Worm (Caenorhabditis elegans) whole organism, young adult: Measurements from ENCODE around the gene W01D2.6.

Source experiments
- B0019.2 ChIP-seq: fragments of 200-800 bp; sonication (Bioruptor generic); conservative IDR thresholded peaks from 2 replicates; pipeline ENCODE4 v1.3.6; 2022; ENCODE audit warnings: missing genetic modification reagents, missing genetic modification characterization, missing compliant biosample characterization
- B0336.3 ChIP-seq: fragments of 200-800 bp; sonication (Bioruptor generic); IDR thresholded peaks from 2 replicates; pipeline ENCODE4 v1.3.6; 2022; ENCODE audit warnings: missing genetic modification characterization, missing compliant biosample characterization
- C17E4.6 ChIP-seq: fragments of 200-800 bp; sonication (Bioruptor generic); IDR thresholded peaks from 2 replicates; pipeline ENCODE4 v1.3.6; 2022; ENCODE audit warnings: missing genetic modification reagents, missing genetic modification characterization, missing compliant biosample characterization
- F10E7.11 ChIP-seq: sonication (generic microtip); optimal IDR thresholded peaks from 2 replicates; lab custom pipeline; 2017; ENCODE audit warnings: mild to moderate bottlenecking, missing genetic modification characterization, moderate library complexity, missing compliant biosample characterization
- F22D6.2 ChIP-seq: sonication (generic microtip); optimal IDR thresholded peaks from 2 replicates; lab custom pipeline; 2016; ENCODE audit warnings: mild to moderate bottlenecking, missing genetic modification characterization, missing compliant biosample characterization
- F23B12.7 ChIP-seq: sonication (generic microtip); optimal IDR thresholded peaks from 2 replicates; lab custom pipeline; 2017; ENCODE audit warnings: missing genetic modification characterization, mild to moderate bottlenecking, missing compliant biosample characterization, antibody characterized with exemption, moderate library complexity; ENCODE audit not compliant: insufficient read depth
- F33H1.4 ChIP-seq: fragments of 200-800 bp; sonication (Bioruptor generic); IDR thresholded peaks from 2 replicates; pipeline ENCODE4 v1.3.6; 2022; ENCODE audit warnings: missing genetic modification reagents, missing genetic modification characterization, missing compliant biosample characterization
- F49E8.2 ChIP-seq: sonication (generic microtip); optimal IDR thresholded peaks from 3 replicates; lab custom pipeline; 2017; ENCODE audit warnings: missing genetic modification characterization, mild to moderate bottlenecking, missing compliant biosample characterization, antibody characterized with exemption, moderate library complexity; ENCODE audit not compliant: insufficient read depth
- K11D2.4 ChIP-seq: fragments of 200-800 bp; sonication (Bioruptor generic); IDR thresholded peaks from 2 replicates; pipeline ENCODE4 v1.3.6; 2022; ENCODE audit warnings: missing genetic modification reagents, missing genetic modification characterization, missing compliant biosample characterization
- K12H6.12 ChIP-seq: fragments of 200-800 bp; sonication (Bioruptor generic); optimal IDR thresholded peaks from 2 replicates; lab custom pipeline; 2018; ENCODE audit warnings: mild to moderate bottlenecking, missing genetic modification characterization, missing compliant biosample characterization
- T07F8.4 ChIP-seq: sonication (generic microtip); optimal IDR thresholded peaks from 2 replicates; lab custom pipeline; 2016; ENCODE audit warnings: mild to moderate bottlenecking, missing genetic modification characterization, moderate library complexity, missing compliant biosample characterization
- Y53F4B.3 ChIP-seq: fragments of 200-800 bp; sonication (Bioruptor generic); IDR thresholded peaks from 2 replicates; pipeline ENCODE4 v1.3.6; 2022; ENCODE audit warnings: missing genetic modification reagents, missing genetic modification characterization, missing compliant biosample characterization
- Y56A3A.18 ChIP-seq: fragments of 200-800 bp; sonication (Bioruptor generic); IDR thresholded peaks from 2 replicates; pipeline ENCODE4 v1.3.6; 2022; ENCODE audit warnings: missing genetic modification reagents, missing genetic modification characterization, missing compliant biosample characterization
- Y67H2A.10 ChIP-seq: fragments of 200-800 bp; sonication (Bioruptor generic); conservative IDR thresholded peaks from 2 replicates; pipeline ENCODE4 v1.3.6; 2022; ENCODE audit warnings: missing genetic modification reagents, missing genetic modification characterization, missing compliant biosample characterization
- ZK185.1 ChIP-seq: sonication (generic microtip); optimal IDR thresholded peaks from 2 replicates; lab custom pipeline; 2016; ENCODE audit warnings: mild to moderate bottlenecking, missing genetic modification characterization, missing compliant biosample characterization; ENCODE audit not compliant: poor library complexity, severe bottlenecking
- athp-1 ChIP-seq: sonication (generic microtip); optimal IDR thresholded peaks from 2 replicates; lab custom pipeline; 2017; ENCODE audit warnings: mild to moderate bottlenecking, missing genetic modification characterization, missing compliant biosample characterization
- attf-6 ChIP-seq: fragments of 200-800 bp; sonication (Bioruptor generic); IDR thresholded peaks from 2 replicates; pipeline ENCODE4 v1.3.6; 2022; ENCODE audit warnings: missing genetic modification reagents, missing genetic modification characterization, missing compliant biosample characterization
- bed-1 ChIP-seq: fragments of 200-800 bp; sonication (Bioruptor generic); IDR thresholded peaks from 2 replicates; pipeline ENCODE4 v1.3.6; 2022; ENCODE audit warnings: missing genetic modification reagents, missing genetic modification characterization, missing compliant biosample characterization
- ceh-40 ChIP-seq: fragments of 200-800 bp; sonication (Bioruptor generic); IDR thresholded peaks from 2 replicates; pipeline ENCODE4 v1.3.6; 2022; ENCODE audit warnings: missing genetic modification characterization, missing compliant biosample characterization
- dox-1 ChIP-seq: fragments of 200-800 bp; sonication (Bioruptor generic); IDR thresholded peaks from 2 replicates; pipeline ENCODE4 v1.3.6; 2022; ENCODE audit warnings: missing genetic modification reagents, missing genetic modification characterization, missing compliant biosample characterization
- egl-44 ChIP-seq: fragments of 200-800 bp; sonication (Bioruptor generic); IDR thresholded peaks from 2 replicates; pipeline ENCODE4 v1.3.6; 2022; ENCODE audit warnings: missing genetic modification reagents, missing genetic modification characterization, missing compliant biosample characterization
- fkh-3 ChIP-seq: sonication (generic microtip); optimal IDR thresholded peaks from 2 replicates; lab custom pipeline; 2016; ENCODE audit warnings: mild to moderate bottlenecking, missing genetic modification characterization, missing compliant biosample characterization
- him-1 ChIP-seq: sonication (generic microtip); optimal IDR thresholded peaks from 2 replicates; lab custom pipeline; 2016; ENCODE audit warnings: missing genotype, missing genetic modification reagents, missing genetic modification characterization, missing compliant biosample characterization
- hrde-1 ChIP-seq: sonication (generic microtip); optimal IDR thresholded peaks from 2 replicates; lab custom pipeline; 2016; ENCODE audit warnings: missing genetic modification characterization, mild to moderate bottlenecking, missing compliant biosample characterization, moderate library complexity, missing genotype, missing genetic modification reagents, borderline replicate concordance
- hsf-1 ChIP-seq: fragments of 200-800 bp; sonication (Bioruptor generic); IDR thresholded peaks from 2 replicates; pipeline ENCODE4 v1.3.6; 2022; ENCODE audit warnings: missing genetic modification reagents, missing genetic modification characterization, missing compliant biosample characterization
- lag-1 ChIP-seq: fragments of 200-800 bp; sonication (Bioruptor generic); IDR thresholded peaks from 2 replicates; pipeline ENCODE4 v1.3.6; 2022; ENCODE audit warnings: missing genetic modification reagents, missing genetic modification characterization, missing compliant biosample characterization
- lin-40 ChIP-seq: sonication (generic microtip); optimal IDR thresholded peaks from 2 replicates; lab custom pipeline; 2016; ENCODE audit warnings: missing genetic modification characterization, mild to moderate bottlenecking, missing compliant biosample characterization, missing genotype, missing genetic modification reagents
- lin-54 ChIP-seq: fragments of 200-800 bp; sonication (Bioruptor generic); optimal IDR thresholded peaks from 2 replicates; lab custom pipeline; 2018; ENCODE audit warnings: mild to moderate bottlenecking, missing genetic modification characterization, missing compliant biosample characterization
- madf-3 ChIP-seq: fragments of 200-800 bp; sonication (Bioruptor generic); IDR thresholded peaks from 2 replicates; pipeline ENCODE4 v1.3.6; 2022; ENCODE audit warnings: missing genetic modification reagents, missing genetic modification characterization, missing compliant biosample characterization
- madf-6 ChIP-seq: fragments of 200-800 bp; sonication (Bioruptor generic); IDR thresholded peaks from 2 replicates; pipeline ENCODE4 v1.3.6; 2022; ENCODE audit warnings: missing genetic modification reagents, missing genetic modification characterization, missing compliant biosample characterization
- mcd-1 ChIP-seq: fragments of 200-800 bp; sonication (Bioruptor generic); IDR thresholded peaks from 2 replicates; pipeline ENCODE4 v1.3.6; 2022; ENCODE audit warnings: missing genetic modification reagents, missing genetic modification characterization, missing compliant biosample characterization
- nfyb-1 ChIP-seq: fragments of 200-800 bp; sonication (Bioruptor generic); IDR thresholded peaks from 2 replicates; pipeline ENCODE4 v1.3.6; 2022; ENCODE audit warnings: missing genetic modification reagents, missing genetic modification characterization, missing compliant biosample characterization
- nhr-120 ChIP-seq: fragments of 200-800 bp; sonication (Bioruptor generic); IDR thresholded peaks from 2 replicates; pipeline ENCODE4 v1.3.6; 2022; ENCODE audit warnings: missing genetic modification characterization, missing compliant biosample characterization
- nhr-80 ChIP-seq: sonication (generic microtip); optimal IDR thresholded peaks from 2 replicates; lab custom pipeline; 2016; ENCODE audit warnings: missing genetic modification characterization, missing compliant biosample characterization
- pbrm-1 ChIP-seq: fragments of 200-800 bp; sonication (Bioruptor generic); IDR thresholded peaks from 2 replicates; pipeline ENCODE4 v1.3.6; 2022; ENCODE audit warnings: missing genetic modification reagents, missing genetic modification characterization, missing compliant biosample characterization
- pha-4 ChIP-seq: fragments of 150-350 bp; sonication (generic microtip); optimal IDR thresholded peaks from 2 replicates; lab custom pipeline; 2014; ENCODE audit warnings: missing biosample characterization, missing genetic modification reagents, missing genetic modification characterization
- rcor-1 ChIP-seq: fragments of 200-800 bp; sonication (Bioruptor generic); IDR thresholded peaks from 2 replicates; pipeline ENCODE4 v1.3.6; 2022; ENCODE audit warnings: missing genetic modification reagents, missing genetic modification characterization, missing compliant biosample characterization
- snpc-3.4 ChIP-seq: sonication (generic microtip); optimal IDR thresholded peaks from 2 replicates; lab custom pipeline; 2017; ENCODE audit warnings: missing genetic modification characterization, mild to moderate bottlenecking, missing compliant biosample characterization, antibody characterized with exemption, moderate library complexity, missing genotype, missing genetic modification reagents
- snpc-4 ChIP-seq, 5 experiments: fragments of 150-350 bp in 1 of 5; sonication (generic microtip) in 4 of 5; optimal IDR thresholded peaks; 2 replicates each; lab custom pipeline; 2014 to 2018; ENCODE audit warnings: missing genetic modification characterization in 5 of 5, missing biosample characterization in 3 of 5, antibody characterized with exemption in 2 of 5, mild to moderate bottlenecking in 2 of 5, missing compliant biosample characterization in 2 of 5, missing genotype in 2 of 5, moderate library complexity in 2 of 5, missing genetic modification reagents in 1 of 5
- somi-1 ChIP-seq: fragments of 200-800 bp; sonication (Bioruptor generic); optimal IDR thresholded peaks from 2 replicates; lab custom pipeline; 2018; ENCODE audit warnings: mild to moderate bottlenecking, missing genetic modification characterization, missing compliant biosample characterization
- xnd-1 ChIP-seq: sonication (generic microtip); optimal IDR thresholded peaks from 2 replicates; lab custom pipeline; 2016; ENCODE audit warnings: missing genotype, missing genetic modification reagents, missing genetic modification characterization, missing compliant biosample characterization
- ztf-18 ChIP-seq: sonication (generic microtip); optimal IDR thresholded peaks from 2 replicates; lab custom pipeline; 2016; ENCODE audit warnings: missing genotype, mild to moderate bottlenecking, missing genetic modification characterization, missing compliant biosample characterization
- ztf-22 ChIP-seq: fragments of 200-800 bp; sonication (Bioruptor generic); optimal IDR thresholded peaks from 2 replicates; lab custom pipeline; 2018; ENCODE audit warnings: mild to moderate bottlenecking, missing genetic modification characterization, moderate library complexity, missing compliant biosample characterization
- ztf-3 ChIP-seq: fragments of 200-800 bp; sonication (Bioruptor generic); optimal IDR thresholded peaks from 2 replicates; lab custom pipeline; 2018; ENCODE audit warnings: mild to moderate bottlenecking, missing genetic modification characterization, missing compliant biosample characterization

W01D2.6 gene

DNA sequence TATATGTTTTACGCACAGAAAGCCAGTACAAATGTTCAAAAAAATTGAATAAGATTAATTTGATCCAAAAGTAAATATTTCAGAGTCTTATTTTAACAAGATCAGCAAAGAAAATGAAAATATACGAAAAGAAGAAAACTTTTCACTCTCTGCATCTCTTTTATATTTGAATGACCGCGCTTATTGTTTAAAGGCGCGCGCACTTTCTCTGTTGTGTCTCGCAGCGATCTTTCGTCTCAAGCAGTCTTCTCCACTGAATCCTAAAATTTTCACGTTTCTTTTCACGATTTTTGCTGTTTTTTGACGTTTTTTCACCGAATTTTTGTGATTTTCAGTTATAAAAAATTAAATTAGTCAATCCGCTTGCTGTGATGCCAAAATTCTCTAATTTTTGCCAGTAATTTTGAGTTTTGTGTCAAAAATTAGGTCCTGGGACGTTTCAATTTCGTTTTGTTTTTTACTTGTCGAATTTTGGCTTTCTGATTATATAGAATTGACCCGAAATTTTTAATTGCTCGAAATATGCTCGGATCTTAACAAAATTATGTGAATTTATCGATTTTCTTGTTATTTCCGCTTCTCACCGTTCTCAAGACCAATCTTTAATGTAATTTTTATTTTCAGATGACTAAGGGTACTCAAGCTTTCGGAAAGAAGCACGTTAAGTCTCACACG is 6.2 kb downstream of the W01D2.6 start, which contains the start of gene W01D2.1 (continued):
- no peak for TF ChIP-seq bed-1 (GFP tag; lab: Robert Waterston, UW)
- TF ChIP-seq K12H6.12 (tag; lab: Kevin White, UChicago), result no peak
- peak; percentile 6; the same call in 1 of the 2 replicates for TF ChIP-seq dox-1 (GFP tag; lab: Robert Waterston, UW)
- no peak for TF ChIP-seq ceh-40 (GFP tag; lab: Robert Waterston, UW)
- no peak for TF ChIP-seq snpc-4 (GFP tag; optimal IDR thresholded peaks at IDR 0.05; lab: Kevin White, UChicago)
- peak in 3 of 4 experiments; percentile 28 to 60 (median 50) for TF ChIP-seq snpc-4 (tag; optimal IDR thresholded peaks at IDR 0.05; lab: Kevin White, UChicago)
- TF ChIP-seq xnd-1, result peak; percentile 6
- TF ChIP-seq F33H1.4 (GFP tag; lab: Robert Waterston, UW), result peak; percentile 90
- peak; percentile 30 for TF ChIP-seq ZK185.1 (tag; lab: Kevin White, UChicago)
- no peak for TF ChIP-seq nfyb-1
- TF ChIP-seq C17E4.6, result no peak
- TF ChIP-seq hrde-1, result no peak
- TF ChIP-seq fkh-3 (tag; lab: Kevin White, UChicago), result no peak
- TF ChIP-seq lin-40 (tag; lab: Kevin White, UChicago), result peak; percentile 35
- no peak for TF ChIP-seq ztf-22 (GFP tag; lab: Kevin White, UChicago)
- TF ChIP-seq mcd-1 (GFP tag; lab: Robert Waterston, UW), result 0 out of 2 replicates have a peak, but pooled peaks have one; percentile 36

- no peak for TF ChIP-seq Y53F4B.3 (GFP tag; lab: Robert Waterston, UW)
- no peak for TF ChIP-seq K11D2.4
- no peak for TF ChIP-seq egl-44 (GFP tag; lab: Robert Waterston, UW)
- TF ChIP-seq F23B12.7 (tag; lab: Kevin White, UChicago), result no peak
- TF ChIP-seq pbrm-1 (GFP tag; lab: Robert Waterston, UW), result peak; percentile 27; the same call in 1 of the 2 replicates
- no peak for TF ChIP-seq athp-1 (tag; lab: Kevin White, UChicago)
- peak; percentile 44; the same call in 1 of the 2 replicates for TF ChIP-seq Y56A3A.18 (GFP tag; lab: Robert Waterston, UW)
- TF ChIP-seq mcd-1 (GFP tag; lab: Robert Waterston, UW), result no peak
- TF ChIP-seq madf-6 (GFP tag; lab: Robert Waterston, UW), result peak; percentile 68; the same call in 1 of the 2 replicates
- no peak for TF ChIP-seq nhr-120 (GFP tag; lab: Robert Waterston, UW)
- no peak for TF ChIP-seq pha-4 (tag; lab: Kevin White, UChicago)
- no peak for TF ChIP-seq T07F8.4 (tag; lab: Kevin White, UChicago)
- TF ChIP-seq lin-54 (GFP tag; lab: Kevin White, UChicago), result peak; percentile 25
- TF ChIP-seq B0019.2 (GFP tag; lab: Robert Waterston, UW), result no peak
- TF ChIP-seq ztf-18 (tag; lab: Kevin White, UChicago), result no peak
- peak; percentile 42 for TF ChIP-seq F49E8.2 (tag; lab: Kevin White, UChicago)
- TF ChIP-seq hrde-1, result peak; percentile 34
- TF ChIP-seq rcor-1, result peak; percentile 46; the same call in 1 of the 2 replicates
- peak; percentile 65 for TF ChIP-seq hsf-1 (GFP tag; lab: Robert Waterston, UW)
- TF ChIP-seq F22D6.2 (tag; lab: Kevin White, UChicago), result no peak
- TF ChIP-seq snpc-3.4 (tag; lab: Kevin White, UChicago), result peak; percentile 66
- TF ChIP-seq nhr-80 (tag; lab: Kevin White, UChicago), result no peak
- peak; percentile 36 for TF ChIP-seq F33H1.4 (GFP tag; lab: Robert Waterston, UW)
- no peak for TF ChIP-seq Y67H2A.10 (GFP tag; lab: Robert Waterston, UW)
- 0 out of 2 replicates have a peak, but pooled peaks have one; percentile 13 for TF ChIP-seq madf-3
- 0 out of 2 replicates have a peak, but pooled peaks have one; percentile 35 for TF ChIP-seq attf-6 (GFP tag; lab: Robert Waterston, UW)
- no peak for TF ChIP-seq F10E7.11 (tag; lab: Kevin White, UChicago)
- no peak for TF ChIP-seq snpc-4 (GFP tag; optimal IDR thresholded peaks at IDR 0.05; lab: Kevin White, UChicago)
- no peak for TF ChIP-seq snpc-4 (tag; optimal IDR thresholded peaks at IDR 0.05; lab: Kevin White, UChicago)
- TF ChIP-seq somi-1 (GFP tag; lab: Kevin White, UChicago), result no peak
- peak; percentile 28 for TF ChIP-seq him-1 (tag; lab: Kevin White, UChicago)
- no peak for TF ChIP-seq xnd-1
- TF ChIP-seq lag-1 (GFP tag; lab: Robert Waterston, UW), result no peak
- TF ChIP-seq fkh-3 (tag; lab: Kevin White, UChicago), result no peak
- TF ChIP-seq B0336.3, result peak; percentile 54; the same call in 1 of the 2 replicates
- TF ChIP-seq ztf-3 (GFP tag; lab: Kevin White, UChicago), result no peak
Observed at ce11 chrII:14816086-14816485, 7.3 kb downstream of the W01D2.6 start.
